Worm (Caenorhabditis elegans) whole organism, L4 larva: ENCODE measurements around the gene ZK822.9.
A peak's percentile ranks its signal among the peaks of the same experiment; 100 is the strongest.

ENCODE experiments used
- D1046.2 ChIP-seq: fragments of 200-800 bp; sonication (Bioruptor generic); IDR thresholded peaks from 2 replicates; pipeline ENCODE4 v1.3.6; 2022; ENCODE audit warnings: missing genetic modification characterization, missing compliant biosample characterization
- T26A8.4 ChIP-seq: fragments of 200-800 bp; sonication (Bioruptor generic); IDR thresholded peaks from 2 replicates; pipeline ENCODE4 v1.3.6; 2022; ENCODE audit warnings: missing genetic modification characterization, missing compliant biosample characterization
- ZK337.2 ChIP-seq: fragments of 200-800 bp; sonication (Bioruptor generic); IDR thresholded peaks from 2 replicates; pipeline ENCODE4 v1.3.6; 2022; ENCODE audit warnings: missing genetic modification reagents, missing genetic modification characterization, missing compliant biosample characterization
- ZK546.5 ChIP-seq, 2 experiments: sonication (generic microtip); optimal IDR thresholded peaks; 2 replicates each; lab custom pipeline; 2017; ENCODE audit warnings: missing biosample characterization in 2 of 2, missing genetic modification characterization in 2 of 2
- aha-1 ChIP-seq: fragments of 150-350 bp; peaks from one replicate; lab custom pipeline; 2014; ENCODE audit warnings: missing biosample characterization, missing genetic modification characterization
- ama-1 ChIP-seq: fragments of 150-350 bp; optimal IDR thresholded peaks from 2 replicates; lab custom pipeline; 2014; ENCODE audit warnings: inconsistent platforms, mixed read lengths
- attf-4 ChIP-seq: sonication (generic microtip); optimal IDR thresholded peaks from 3 replicates; lab custom pipeline; 2017; ENCODE audit warnings: missing biosample characterization, missing genetic modification characterization
- ceh-28 ChIP-seq: fragments of 150-350 bp; optimal IDR thresholded peaks from 2 replicates; lab custom pipeline; 2014; ENCODE audit warnings: missing biosample characterization, missing genetic modification reagents, missing genetic modification characterization
- ceh-62 ChIP-seq: sonication (generic microtip); optimal IDR thresholded peaks from 2 replicates; lab custom pipeline; 2017; ENCODE audit warnings: missing biosample characterization, missing genetic modification characterization
- ceh-82 ChIP-seq: sonication (generic microtip); optimal IDR thresholded peaks from 2 replicates; lab custom pipeline; 2017; ENCODE audit warnings: missing biosample characterization, missing genetic modification characterization
- cey-2 ChIP-seq: sonication (generic microtip); optimal IDR thresholded peaks from 3 replicates; lab custom pipeline; 2017; ENCODE audit warnings: missing genetic modification characterization, mild to moderate bottlenecking, missing compliant biosample characterization, antibody characterized with exemption, borderline replicate concordance; ENCODE audit not compliant: insufficient read depth
- dmd-6 ChIP-seq: fragments of 200-800 bp; sonication (Bioruptor generic); IDR thresholded peaks from 2 replicates; pipeline ENCODE4 v1.3.6; 2022; ENCODE audit warnings: missing genetic modification reagents, missing genetic modification characterization, missing compliant biosample characterization
- dve-1 ChIP-seq: sonication (generic microtip); optimal IDR thresholded peaks from 2 replicates; lab custom pipeline; 2017; ENCODE audit warnings: antibody characterized with exemption, mild to moderate bottlenecking, missing genetic modification characterization, missing compliant biosample characterization; ENCODE audit not compliant: insufficient read depth
- hlh-11 ChIP-seq: fragments of 200-800 bp; sonication (Bioruptor generic); optimal IDR thresholded peaks from 2 replicates; lab custom pipeline; 2018; ENCODE audit warnings: mild to moderate bottlenecking, missing genetic modification characterization, missing compliant biosample characterization
- hmg-1.1 ChIP-seq: fragments of 200-800 bp; sonication (Bioruptor generic); IDR thresholded peaks from 2 replicates; pipeline ENCODE4 v1.3.6; 2022; ENCODE audit warnings: missing genetic modification reagents, missing genetic modification characterization, missing compliant biosample characterization
- lin-13 ChIP-seq: fragments of 150-350 bp; optimal IDR thresholded peaks from 2 replicates; lab custom pipeline; 2014; ENCODE audit warnings: missing biosample characterization, missing genetic modification reagents, missing genetic modification characterization
- lin-38 ChIP-seq: fragments of 200-800 bp; sonication (Bioruptor generic); IDR thresholded peaks from 2 replicates; pipeline ENCODE4 v1.3.6; 2022; ENCODE audit warnings: missing genetic modification reagents, missing genetic modification characterization, missing compliant biosample characterization
- lir-3 ChIP-seq: sonication (generic microtip); optimal IDR thresholded peaks from 2 replicates; lab custom pipeline; 2016; ENCODE audit warnings: mild to moderate bottlenecking, missing genetic modification characterization, missing compliant biosample characterization
- lsy-2 ChIP-seq, 2 experiments: fragments of 150-350 bp in 1 of 2; sonication (generic microtip) in 1 of 2; optimal IDR thresholded peaks; 2 replicates each; lab custom pipeline; 2014 to 2017; ENCODE audit warnings: missing biosample characterization in 2 of 2, missing genetic modification characterization in 2 of 2
- madf-5 ChIP-seq, 2 experiments: fragments of 200-800 bp; sonication (Bioruptor generic); IDR thresholded peaks; 2 replicates each; pipeline ENCODE4 v1.3.6; 2022; ENCODE audit warnings: missing compliant biosample characterization in 2 of 2, missing genetic modification characterization in 2 of 2
- mdl-1 ChIP-seq, 2 experiments: fragments of 150-350 bp in 1 of 2; sonication (generic microtip) in 1 of 2; optimal IDR thresholded peaks; 2 replicates each; lab custom pipeline; 2014 to 2017; ENCODE audit warnings: missing biosample characterization in 2 of 2, missing genetic modification characterization in 2 of 2
- mdt-29 ChIP-seq: fragments of 200-800 bp; sonication (Bioruptor generic); IDR thresholded peaks from 2 replicates; pipeline ENCODE4 v1.3.6; 2022; ENCODE audit warnings: missing genetic modification reagents, missing genetic modification characterization, missing compliant biosample characterization
- mep-1 ChIP-seq: fragments of 150-350 bp; sonication (generic microtip); optimal IDR thresholded peaks from 3 replicates; lab custom pipeline; 2014; ENCODE audit warnings: missing biosample characterization, missing genetic modification characterization
- mes-2 ChIP-seq: sonication (generic microtip); optimal IDR thresholded peaks from 2 replicates; lab custom pipeline; 2016; ENCODE audit warnings: missing genotype, mild to moderate bottlenecking, missing genetic modification characterization, missing compliant biosample characterization; ENCODE audit not compliant: poor library complexity, severe bottlenecking
- mxl-3 ChIP-seq: fragments of 200-800 bp; sonication (Bioruptor generic); optimal IDR thresholded peaks from 2 replicates; lab custom pipeline; 2018; ENCODE audit warnings: mild to moderate bottlenecking, missing genetic modification characterization, missing compliant biosample characterization
- nhr-10 ChIP-seq: fragments of 150-350 bp; optimal IDR thresholded peaks from 2 replicates; lab custom pipeline; 2014; ENCODE audit warnings: missing biosample characterization, missing genetic modification characterization
- nhr-102 ChIP-seq: sonication (generic microtip); optimal IDR thresholded peaks from 2 replicates; lab custom pipeline; 2016; ENCODE audit warnings: mild to moderate bottlenecking, missing genetic modification characterization, moderate library complexity, missing compliant biosample characterization
- nhr-111 ChIP-seq: fragments of 200-800 bp; sonication (Bioruptor generic); optimal IDR thresholded peaks from 2 replicates; lab custom pipeline; 2018; ENCODE audit warnings: mild to moderate bottlenecking, missing genetic modification characterization, missing compliant biosample characterization
- nhr-28 ChIP-seq: fragments of 150-350 bp; optimal IDR thresholded peaks from 2 replicates; lab custom pipeline; 2014; ENCODE audit warnings: missing biosample characterization, missing genetic modification characterization
- nhr-42 ChIP-seq: fragments of 200-800 bp; sonication (Bioruptor generic); IDR thresholded peaks from 2 replicates; pipeline ENCODE4 v1.3.6; 2022; ENCODE audit warnings: missing genetic modification characterization, missing compliant biosample characterization
- nhr-48 ChIP-seq: sonication (generic microtip); optimal IDR thresholded peaks from 2 replicates; lab custom pipeline; 2016; ENCODE audit warnings: mild to moderate bottlenecking, missing genetic modification characterization, missing compliant biosample characterization
- pha-4 ChIP-seq, 2 experiments: fragments of 150-350 bp in 1 of 2; fragments of 200-800 bp in 1 of 2; sonication (Bioruptor generic) in 1 of 2; IDR thresholded peaks in 1 of 2; optimal IDR thresholded peaks in 1 of 2; 2 replicates each; pipeline versions ENCODE4 v1.3.6 to Lab custom; 2014 to 2022; ENCODE audit warnings: missing genetic modification characterization in 2 of 2, missing genetic modification reagents in 2 of 2, missing biosample characterization in 1 of 2, missing compliant biosample characterization in 1 of 2
- php-3 ChIP-seq: fragments of 200-800 bp; sonication (Bioruptor generic); IDR thresholded peaks from 2 replicates; pipeline ENCODE4 v1.3.6; 2022; ENCODE audit warnings: missing genetic modification reagents, missing genetic modification characterization, missing compliant biosample characterization
- rbr-2 ChIP-seq: sonication (generic microtip); optimal IDR thresholded peaks from 2 replicates; lab custom pipeline; 2016; ENCODE audit warnings: missing genotype, missing genetic modification characterization, missing compliant biosample characterization
- set-16 ChIP-seq: fragments of 200-800 bp; sonication (Bioruptor generic); IDR thresholded peaks from 2 replicates; pipeline ENCODE4 v1.3.6; 2022; ENCODE audit warnings: missing genetic modification reagents, missing genetic modification characterization, missing compliant biosample characterization
- skn-1 ChIP-seq: fragments of 150-350 bp; optimal IDR thresholded peaks from 2 replicates; lab custom pipeline; 2014; ENCODE audit warnings: missing biosample characterization, missing genetic modification characterization
- snpc-4 ChIP-seq: fragments of 150-350 bp; optimal IDR thresholded peaks from 2 replicates; lab custom pipeline; 2014; ENCODE audit warnings: missing biosample characterization, missing genetic modification characterization
- spr-1 ChIP-seq: sonication (generic microtip); optimal IDR thresholded peaks from 2 replicates; lab custom pipeline; 2016; ENCODE audit warnings: mild to moderate bottlenecking, missing genetic modification characterization, missing compliant biosample characterization
- tra-1 ChIP-seq: fragments of 200-800 bp; sonication (Bioruptor generic); IDR thresholded peaks from 2 replicates; pipeline ENCODE4 v1.3.6; 2022; ENCODE audit warnings: missing genetic modification reagents, missing genetic modification characterization, missing compliant biosample characterization
- zfp-3 ChIP-seq: fragments of 200-800 bp; sonication (Bioruptor generic); conservative IDR thresholded peaks from 2 replicates; pipeline ENCODE4 v1.3.6; 2022; ENCODE audit warnings: missing genetic modification reagents, missing genetic modification characterization, missing compliant biosample characterization

ZK822.9 gene

DNA sequence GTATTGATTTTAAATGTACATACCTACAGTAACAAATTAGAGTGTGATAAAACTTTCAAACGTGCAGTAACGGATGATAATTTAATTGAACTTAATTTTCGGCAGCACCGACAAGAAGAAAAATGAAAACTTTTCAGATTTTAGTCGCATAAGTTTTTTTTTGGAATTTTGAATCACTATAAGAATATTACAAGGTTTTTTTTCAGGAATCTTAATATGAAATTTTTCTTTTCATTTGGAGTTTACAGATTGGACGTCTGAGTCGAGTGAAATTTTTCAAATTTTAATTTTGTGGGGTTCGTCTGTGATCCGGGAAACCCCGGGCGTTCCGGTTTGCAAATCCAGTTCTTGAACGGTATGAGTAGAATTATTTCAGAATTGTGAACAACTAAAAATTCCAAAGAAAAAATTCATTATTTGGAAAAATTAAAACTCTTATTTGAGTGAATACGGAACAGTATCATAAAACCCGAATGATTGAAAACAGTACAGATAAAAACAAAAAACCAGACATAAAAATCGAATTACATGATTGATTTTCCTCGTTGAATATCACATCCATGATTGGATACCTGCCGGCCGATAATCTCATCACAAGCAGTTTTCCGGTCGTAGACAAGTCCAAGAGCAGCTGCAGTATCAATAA, 2.3 kb upstream of the ZK822.9 start (continued):
- TF ChIP-seq madf-5 (GFP tag; IDR thresholded peaks at IDR 0.05; lab: Robert Waterston, UW) (0 out of 4 replicates have a peak, but pooled peaks of 1 of the 2 experiments have one; percentile 19), nhr-102 (tag; lab: Kevin White, UChicago) (peak; percentile 12), zfp-3 (GFP tag; lab: Robert Waterston, UW) (peak; percentile 99), mdt-29 (GFP tag; lab: Robert Waterston, UW) (peak; percentile 73; the same call in 1 of the 2 replicates), ZK546.5 (tag; optimal IDR thresholded peaks at IDR 0.05; lab: Kevin White, UChicago) (no peak), hlh-11 (tag; lab: Kevin White, UChicago) (peak; percentile 29), nhr-10 (tag; lab: Kevin White, UChicago) (peak; percentile 20), lin-13 (GFP tag; lab: Kevin White, UChicago) (peak; percentile 41), set-16 (no peak), mep-1 (tag; lab: Kevin White, UChicago) (peak; percentile 42)

DNA sequence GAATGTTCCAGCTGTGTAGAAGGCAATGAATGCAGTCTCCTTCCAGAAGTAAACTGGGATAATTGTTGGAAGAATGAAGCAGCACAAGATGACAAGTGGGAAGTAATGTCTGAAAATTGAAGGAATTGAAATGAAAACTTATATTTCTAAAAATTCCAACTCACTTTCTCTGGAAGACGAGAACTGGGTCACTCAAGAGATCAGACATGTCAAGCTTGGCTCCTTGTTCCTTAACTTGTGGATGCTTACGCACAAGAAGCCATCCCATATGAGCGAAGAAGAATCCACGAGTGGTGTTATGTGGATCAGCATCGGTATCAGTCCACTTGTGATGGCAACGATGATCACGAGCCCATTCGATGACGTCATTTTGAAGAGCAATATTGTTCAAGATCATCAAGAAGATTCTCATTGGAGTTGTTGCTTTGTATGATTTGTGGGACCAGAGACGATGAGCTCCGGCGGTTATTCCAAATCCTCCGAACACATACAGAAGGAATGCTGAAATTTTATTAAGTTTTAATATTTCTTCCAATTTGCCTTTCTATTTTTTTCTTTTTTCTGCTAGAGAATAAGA, 1.4 kb upstream of the ZK822.9 start:
- no peak for TF ChIP-seq nhr-42 (GFP tag; lab: Robert Waterston, UW)
- no peak for TF ChIP-seq pha-4 (GFP tag; IDR thresholded peaks at IDR 0.05; lab: Robert Waterston, UW)
- TF ChIP-seq pha-4 (tag; optimal IDR thresholded peaks at IDR 0.05; lab: Kevin White, UChicago) = no peak
- 0 out of 2 replicates have a peak, but pooled peaks have one; percentile 38 for TF ChIP-seq tra-1
- peak; percentile 9 for TF ChIP-seq mes-2 (tag; lab: Kevin White, UChicago)
- no peak for TF ChIP-seq ZK546.5 (tag; optimal IDR thresholded peaks at IDR 0.05; lab: Kevin White, UChicago)
- no peak for TF ChIP-seq lsy-2 (tag; optimal IDR thresholded peaks at IDR 0.05; lab: Kevin White, UChicago)
- TF ChIP-seq ceh-82 = no peak
- peak; percentile 76 for TF ChIP-seq aha-1 (tag; lab: Kevin White, UChicago)
- TF ChIP-seq ama-1 (lab: Kevin White, UChicago) = no peak
- TF ChIP-seq ceh-28 (tag; lab: Kevin White, UChicago) = no peak
- TF ChIP-seq zfp-3 (GFP tag; lab: Robert Waterston, UW) = peak; percentile 85

ce11 chrIV:11914837-11915737, 660 bp upstream of the ZK822.9 start, which contains the start of gene fat-6:
Gene fat-6 (minus strand): TSS chrIV:11915687.
- peak; percentile 55 for TF ChIP-seq dve-1 (tag; lab: Kevin White, UChicago)
- peak; percentile 52 for TF ChIP-seq nhr-10 (tag; lab: Kevin White, UChicago)
- peak; percentile 44 for TF ChIP-seq mep-1 (tag; lab: Kevin White, UChicago)
- TF ChIP-seq ZK337.2 = peak; percentile 9; the same call in 1 of the 2 replicates
- TF ChIP-seq skn-1 = no peak
- TF ChIP-seq D1046.2 (GFP tag; lab: Robert Waterston, UW) = 0 out of 2 replicates have a peak, but pooled peaks have one; percentile 14
- TF ChIP-seq mes-2 (tag; lab: Kevin White, UChicago) = no peak
- peak; percentile 38 for TF ChIP-seq nhr-48
- TF ChIP-seq php-3 (GFP tag; lab: Robert Waterston, UW) = peak; percentile 28; the same call in 1 of the 2 replicates
- no peak for TF ChIP-seq ceh-62 (tag; lab: Kevin White, UChicago)
- no peak for TF ChIP-seq snpc-4 (tag; lab: Kevin White, UChicago)
- TF ChIP-seq aha-1 (tag; lab: Kevin White, UChicago) = peak; percentile 66
- no peak for TF ChIP-seq nhr-111
- TF ChIP-seq nhr-28 (tag; lab: Kevin White, UChicago) = peak; percentile 84
- TF ChIP-seq madf-5 (GFP tag; IDR thresholded peaks at IDR 0.05; lab: Robert Waterston, UW) = 0 out of 4 replicates have a peak, but pooled peaks of 1 of the 2 experiments have one; percentile 51
- TF ChIP-seq lir-3 = no peak
- TF ChIP-seq mdl-1 (tag; optimal IDR thresholded peaks at IDR 0.05; lab: Kevin White, UChicago) = peak in 1 of 2 experiments; percentile 1
- TF ChIP-seq dmd-6 (GFP tag; lab: Robert Waterston, UW) = peak; percentile 26; the same call in 1 of the 2 replicates
- no peak for TF ChIP-seq lin-13 (GFP tag; lab: Kevin White, UChicago)
- peak in 1 of 2 experiments; percentile 18 for TF ChIP-seq lsy-2 (tag; optimal IDR thresholded peaks at IDR 0.05; lab: Kevin White, UChicago)
- no peak for TF ChIP-seq attf-4
- no peak for TF ChIP-seq spr-1 (tag; lab: Kevin White, UChicago)
- peak; percentile 16 for TF ChIP-seq mxl-3 (GFP tag; lab: Kevin White, UChicago)
- TF ChIP-seq lin-38 (GFP tag; lab: Robert Waterston, UW) = peak; percentile 35
- TF ChIP-seq hmg-1.1 (GFP tag; lab: Robert Waterston, UW) = no peak
- peak; percentile 11 for TF ChIP-seq rbr-2 (tag; lab: Kevin White, UChicago)
- peak; percentile 75 for TF ChIP-seq cey-2
- TF ChIP-seq T26A8.4 (GFP tag; lab: Robert Waterston, UW) = peak; percentile 30; the same call in 1 of the 2 replicates
